Comparison of ENCODE assay signal across 2 worm cellular contexts in the genomic region with DNA sequence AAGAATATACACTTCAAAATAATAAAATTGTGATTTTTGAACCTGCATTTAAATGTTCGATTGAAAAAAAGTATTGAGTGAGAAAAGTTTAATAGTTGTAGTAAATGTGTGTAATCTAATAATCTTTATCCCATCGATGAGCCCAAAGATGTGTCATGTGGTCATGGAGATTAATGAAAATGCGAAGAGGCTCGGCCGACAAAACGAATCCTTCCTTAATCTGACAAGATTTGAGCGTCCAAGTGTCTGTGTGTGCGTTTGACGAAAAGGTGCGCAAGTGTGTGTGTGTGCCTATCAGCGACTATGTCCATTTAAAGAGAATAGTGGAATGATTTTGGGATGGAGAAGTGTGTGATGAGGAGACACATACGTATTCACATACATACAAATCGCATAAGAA.
TF ChIP-seq lines count a peak whose summit lies in the region.

No protein-coding gene starts in this region.

TF ChIP-seq in whole organism, L1 larva, 84 proteins besides CTCF, POLR2A, EP300 and RAD21:
- no peak for TF ChIP-seq rnt-1 (tag; optimal IDR thresholded peaks at IDR 0.05; lab: Kevin White, UChicago)
- TF ChIP-seq sox-4 (tag; optimal IDR thresholded peaks at IDR 0.05; lab: Kevin White, UChicago): peak; percentile 28
- TF ChIP-seq pax-3 (tag; optimal IDR thresholded peaks at IDR 0.05; lab: Kevin White, UChicago): peak; percentile 34
- TF ChIP-seq nhr-77 (tag; optimal IDR thresholded peaks at IDR 0.05; lab: Kevin White, UChicago): no peak
- peak; percentile 6 for TF ChIP-seq fkh-8 (tag; optimal IDR thresholded peaks at IDR 0.05; lab: Kevin White, UChicago)
- TF ChIP-seq nhr-19 (GFP tag; conservative IDR thresholded peaks at IDR 0.05; lab: Robert Waterston, UW): no peak
- no peak for TF ChIP-seq fkh-4 (tag; optimal IDR thresholded peaks at IDR 0.05; lab: Kevin White, UChicago; ENCODE audit: borderline replicate concordance)
- no peak for TF ChIP-seq tlp-1 (tag; optimal IDR thresholded peaks at IDR 0.05; lab: Kevin White, UChicago)
- no peak for TF ChIP-seq nhr-20 (tag; optimal IDR thresholded peaks at IDR 0.05; lab: Kevin White, UChicago)
- TF ChIP-seq aly-2 (tag; optimal IDR thresholded peaks at IDR 0.05; lab: Kevin White, UChicago): no peak
- TF ChIP-seq dsc-1 (tag; optimal IDR thresholded peaks at IDR 0.05; lab: Kevin White, UChicago): peak; percentile 92
- TF ChIP-seq jun-1 (tag; optimal IDR thresholded peaks at IDR 0.05; lab: Kevin White, UChicago): no peak
- peak; percentile 17 for TF ChIP-seq egl-13 (tag; optimal IDR thresholded peaks at IDR 0.05; lab: Kevin White, UChicago)
- no peak for TF ChIP-seq lin-13 (GFP tag; optimal IDR thresholded peaks at IDR 0.05; lab: Kevin White, UChicago)
- no peak for TF ChIP-seq ceh-63 (GFP tag; optimal IDR thresholded peaks at IDR 0.05; lab: Kevin White, UChicago)
- no peak for TF ChIP-seq ceh-88 (GFP tag; IDR thresholded peaks at IDR 0.05; lab: Robert Waterston, UW)
- TF ChIP-seq swsn-7 (tag; optimal IDR thresholded peaks at IDR 0.05; lab: Kevin White, UChicago): no peak
- no peak for TF ChIP-seq lsy-2 (tag; optimal IDR thresholded peaks at IDR 0.05; lab: Kevin White, UChicago)
- peak; percentile 6 for TF ChIP-seq nhr-47 (tag; optimal IDR thresholded peaks at IDR 0.05; lab: Kevin White, UChicago)
- no peak for TF ChIP-seq mef-2 (tag; optimal IDR thresholded peaks at IDR 0.05; lab: Kevin White, UChicago)

TF ChIP-seq in whole organism, early embryonic, 17 proteins besides CTCF, POLR2A, EP300 and RAD21:
- TF ChIP-seq ceh-36 (tag; optimal IDR thresholded peaks at IDR 0.05; lab: Kevin White, UChicago): peak; percentile 5
- TF ChIP-seq scrt-1 (GFP tag; IDR thresholded peaks at IDR 0.05; lab: Robert Waterston, UW): no peak
